Fruit fly (Drosophila melanogaster): ENCODE results near the gene CG5611.

- TF ChIP-seq CG8478 (optimal IDR thresholded peaks at IDR 0.05), result no peak
- no peak for TF ChIP-seq CTCF (optimal IDR thresholded peaks at IDR 0.05)
Observed at dm6 chr3R:27679667-27680066, 43.8 kb upstream of the CG5611 start.

Measured in S2 (cell line).